Fruit fly (Drosophila melanogaster) S2 (cell line): Measurements from ENCODE around the gene CG31661.

ENCODE experiments used
- CG8478 ChIP-seq: fragments of >200 bp; optimal IDR thresholded peaks from 2 replicates; lab custom pipeline; 2018
- CTCF ChIP-seq, 2 experiments: fragments of >200 bp; optimal IDR thresholded peaks; 2 replicates each; lab custom pipeline; 2018

DNA sequence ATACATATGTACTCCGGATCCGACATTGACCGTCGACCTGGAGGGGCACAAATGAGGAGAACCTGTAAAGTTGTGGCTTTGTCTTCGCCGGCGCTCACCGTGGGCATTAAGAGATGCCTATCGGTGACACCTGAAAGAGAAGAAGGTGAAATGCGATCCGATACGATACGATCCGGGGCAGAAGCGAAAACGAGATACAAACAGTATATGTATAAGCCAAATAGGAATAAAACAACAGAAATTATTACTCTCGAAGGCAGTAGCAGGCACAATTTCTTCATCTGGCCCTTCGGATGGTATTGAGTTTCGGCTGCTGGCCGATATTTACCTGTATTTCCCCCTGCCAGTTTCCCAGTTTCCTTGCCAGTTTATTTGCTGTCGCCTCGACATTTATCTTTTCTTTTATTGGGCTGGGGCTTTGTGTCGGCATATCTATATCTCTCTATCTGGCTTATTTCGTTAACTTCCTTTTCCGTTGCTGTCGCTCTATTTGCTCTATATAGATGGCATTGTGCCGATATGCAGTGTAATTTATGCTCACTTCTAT, 33.6 kb upstream of the CG31661 start:
- TF ChIP-seq CTCF (optimal IDR thresholded peaks at IDR 0.05; lab: Kevin White, UChicago) (no peak), CG8478 (lab: Kevin White, UChicago) (no peak)
